Worm (Caenorhabditis elegans) whole organism, L2 larva: ENCODE results near the gene ZK643.6.

Experiments used
- ZK546.5 ChIP-seq: sonication (generic microtip); optimal IDR thresholded peaks from 2 replicates; lab custom pipeline; 2017; ENCODE audit warnings: missing biosample characterization, missing genetic modification characterization
- ama-1 ChIP-seq: fragments of 150-350 bp; optimal IDR thresholded peaks from 2 replicates; lab custom pipeline; 2018; ENCODE audit warnings: inconsistent platforms
- blmp-1 ChIP-seq: sonication (generic microtip); optimal IDR thresholded peaks from 2 replicates; lab custom pipeline; 2017; ENCODE audit warnings: missing genetic modification characterization, mild to moderate bottlenecking, missing compliant biosample characterization, antibody characterized with exemption, moderate library complexity; ENCODE audit not compliant: insufficient read depth
- fos-1 ChIP-seq: fragments of 150-350 bp; optimal IDR thresholded peaks from 2 replicates; lab custom pipeline; 2014; ENCODE audit warnings: missing biosample characterization, missing genetic modification characterization
- gmeb-1 ChIP-seq: fragments of 150-350 bp; optimal IDR thresholded peaks from 2 replicates; lab custom pipeline; 2014; ENCODE audit warnings: missing biosample characterization, missing genetic modification characterization
- lin-11 ChIP-seq: fragments of 150-350 bp; sonication (generic microtip); optimal IDR thresholded peaks from 2 replicates; lab custom pipeline; 2014; ENCODE audit warnings: missing biosample characterization, missing genetic modification characterization, inconsistent platforms, mixed read lengths
- lin-39 ChIP-seq: fragments of 150-350 bp; optimal IDR thresholded peaks from 2 replicates; lab custom pipeline; 2014; ENCODE audit warnings: missing biosample characterization, missing genetic modification reagents, missing genetic modification characterization
- lsy-2 ChIP-seq, 2 experiments: fragments of 150-350 bp in 1 of 2; sonication (generic microtip) in 1 of 2; optimal IDR thresholded peaks; 2 replicates each; lab custom pipeline; 2014 to 2017; ENCODE audit warnings: missing biosample characterization in 2 of 2, missing genetic modification characterization in 2 of 2
- mbf-1 ChIP-seq: sonication (generic microtip); optimal IDR thresholded peaks from 2 replicates; lab custom pipeline; 2017; ENCODE audit warnings: missing biosample characterization, missing genetic modification characterization
- nhr-11 ChIP-seq: fragments of 150-350 bp; optimal IDR thresholded peaks from 2 replicates; lab custom pipeline; 2014; ENCODE audit warnings: missing biosample characterization, missing genetic modification characterization
- nhr-129 ChIP-seq: fragments of 150-350 bp; optimal IDR thresholded peaks from 2 replicates; lab custom pipeline; 2014; ENCODE audit warnings: missing biosample characterization, missing genetic modification characterization
- nhr-6 ChIP-seq: fragments of 150-350 bp; optimal IDR thresholded peaks from 2 replicates; lab custom pipeline; 2014; ENCODE audit warnings: missing biosample characterization, missing genetic modification characterization
- unc-62 ChIP-seq: fragments of 150-350 bp; optimal IDR thresholded peaks from 2 replicates; lab custom pipeline; 2014; ENCODE audit warnings: missing biosample characterization, missing genetic modification reagents, missing genetic modification characterization
- zag-1 ChIP-seq: fragments of 150-350 bp; optimal IDR thresholded peaks from 2 replicates; lab custom pipeline; 2014; ENCODE audit warnings: missing biosample characterization, missing genetic modification characterization

ce11 chrIII:8925539-8925938 lies 35.0 kb downstream of the ZK643.6 start:
- TF ChIP-seq unc-62 (GFP tag; lab: Kevin White, UChicago) (no peak), ama-1 (lab: Kevin White, UChicago) (no peak), blmp-1 (tag; lab: Kevin White, UChicago) (no peak), lin-11 (no peak), ZK546.5 (tag; lab: Kevin White, UChicago) (no peak), gmeb-1 (tag; lab: Kevin White, UChicago) (no peak), nhr-11 (tag; lab: Kevin White, UChicago) (no peak), lin-39 (tag; lab: Kevin White, UChicago) (no peak), mbf-1 (tag; lab: Kevin White, UChicago) (no peak), zag-1 (tag; lab: Kevin White, UChicago) (no peak), lsy-2 (tag; optimal IDR thresholded peaks at IDR 0.05; lab: Kevin White, UChicago) (no peak), fos-1 (tag; lab: Kevin White, UChicago) (peak; percentile 16), nhr-129 (tag; lab: Kevin White, UChicago) (no peak), nhr-6 (tag; lab: Kevin White, UChicago) (no peak)
